Fruit fly (Drosophila melanogaster): ENCODE measurements around the gene fuss.
A peak's percentile ranks its signal among the peaks of the same experiment; 100 is the strongest.

Gene fuss

dm6 chr4:979634-980474 is 1.6 kb upstream of the fuss start (continued):
- peak; percentile 36 for TF ChIP-seq CG31365 (tag; optimal IDR thresholded peaks at IDR 0.05)
- TF ChIP-seq NC2α (GFP tag; optimal IDR thresholded peaks at IDR 0.05): peak; percentile 10
- no peak for TF ChIP-seq D (optimal IDR thresholded peaks at IDR 0.05)
- no peak for TF ChIP-seq D (GFP tag; optimal IDR thresholded peaks at IDR 0.05)
- no peak for TF ChIP-seq emc (GFP tag; optimal IDR thresholded peaks at IDR 0.05)
- peak; percentile 14 for TF ChIP-seq hkb (optimal IDR thresholded peaks at IDR 0.05)
- TF ChIP-seq hkb (GFP tag; IDR thresholded peaks at IDR 0.05): no peak
- peak; percentile 39; the same call in 1 of the 3 replicates for TF ChIP-seq CG34224 (GFP tag; IDR thresholded peaks at IDR 0.05; ENCODE audit: partially characterized antibody)
- TF ChIP-seq eve (GFP tag; optimal IDR thresholded peaks at IDR 0.05): no peak
- no peak for TF ChIP-seq Hr39 (optimal IDR thresholded peaks at IDR 0.05)
- TF ChIP-seq CG17361 (GFP tag; IDR thresholded peaks at IDR 0.05): peak; percentile 51; the same call in 2 of the 3 replicates
- peak; percentile 39 for TF ChIP-seq CG12659 (GFP tag; optimal IDR thresholded peaks at IDR 0.05)
- TF ChIP-seq Mes4 (GFP tag; optimal IDR thresholded peaks at IDR 0.05): no peak
- TF ChIP-seq ems (GFP tag; optimal IDR thresholded peaks at IDR 0.05): peak; percentile 15
- no peak for TF ChIP-seq HLHmδ (GFP tag; optimal IDR thresholded peaks at IDR 0.05)
- TF ChIP-seq pho (GFP tag; optimal IDR thresholded peaks at IDR 0.05): peak; percentile 36
- peak; percentile 89 for TF ChIP-seq onecut (GFP tag; IDR thresholded peaks at IDR 0.05)
- no peak for TF ChIP-seq corto (GFP tag; optimal IDR thresholded peaks at IDR 0.05)
- TF ChIP-seq CG11247 (GFP tag; IDR thresholded peaks at IDR 0.05): no peak
- no peak for TF ChIP-seq CG8478 (optimal IDR thresholded peaks at IDR 0.05)
- TF ChIP-seq CG3847 (GFP tag; IDR thresholded peaks at IDR 0.05): no peak; the same call in 1 of the 2 replicates
- peak; percentile 67 for TF ChIP-seq CG16813 (GFP tag; IDR thresholded peaks at IDR 0.05; ENCODE audit: partially characterized antibody)
- peak; percentile 87 for TF ChIP-seq nerfin-2 (GFP tag; IDR thresholded peaks at IDR 0.05; ENCODE audit: partially characterized antibody)
- peak; percentile 15 for TF ChIP-seq NC2β (GFP tag; optimal IDR thresholded peaks at IDR 0.05)
- no peak for TF ChIP-seq CG32772 (GFP tag; IDR thresholded peaks at IDR 0.05)
- no peak for TF ChIP-seq z (GFP tag; IDR thresholded peaks at IDR 0.05)
- TF ChIP-seq Pdp1 (GFP tag; optimal IDR thresholded peaks at IDR 0.05): peak in 1 of 2 experiments; percentile 7
- TF ChIP-seq CG12769 (tag; optimal IDR thresholded peaks at IDR 0.05): peak; percentile 57
- no peak for TF ChIP-seq GATAe (GFP tag; conservative IDR thresholded peaks at IDR 0.05)
- TF ChIP-seq BEAF-32 (GFP tag; optimal IDR thresholded peaks at IDR 0.05): peak; percentile 33
- no peak for TF ChIP-seq h (optimal IDR thresholded peaks at IDR 0.05)
- TF ChIP-seq CG12236 (GFP tag; optimal IDR thresholded peaks at IDR 0.05): peak; percentile 23
- TF ChIP-seq stwl (tag; optimal IDR thresholded peaks at IDR 0.05): peak; percentile 28
- peak; percentile 3 for TF ChIP-seq nau (GFP tag; optimal IDR thresholded peaks at IDR 0.05)
- no peak for TF ChIP-seq esg (GFP tag; conservative IDR thresholded peaks at IDR 0.05)
- peak; percentile 52 for TF ChIP-seq CG12391 (tag; optimal IDR thresholded peaks at IDR 0.05)
- peak; percentile 12 for TF ChIP-seq tin (GFP tag; optimal IDR thresholded peaks at IDR 0.05)
- TF ChIP-seq D19A (tag; optimal IDR thresholded peaks at IDR 0.05): peak; percentile 73
- peak; percentile 64 for TF ChIP-seq D19B (GFP tag; optimal IDR thresholded peaks at IDR 0.05)
- no peak for TF ChIP-seq tio (GFP tag; optimal IDR thresholded peaks at IDR 0.05)
- TF ChIP-seq CG11695 (GFP tag; IDR thresholded peaks at IDR 0.05): 0 out of 3 replicates have a peak, but pooled peaks have one; percentile 27
- TF ChIP-seq sug (tag; optimal IDR thresholded peaks at IDR 0.05): peak; percentile 3
- no peak for TF ChIP-seq vfl (GFP tag; optimal IDR thresholded peaks at IDR 0.05)
- no peak for TF ChIP-seq Doc2 (GFP tag; IDR thresholded peaks at IDR 0.05)
- peak; percentile 41 for TF ChIP-seq CG14710 (tag; optimal IDR thresholded peaks at IDR 0.05)
- peak; percentile 41 for TF ChIP-seq Sry-δ (GFP tag; optimal IDR thresholded peaks at IDR 0.05)
- no peak for TF ChIP-seq YL-1 (GFP tag; optimal IDR thresholded peaks at IDR 0.05)
- peak; percentile 63; the same call in 1 of the 3 replicates for TF ChIP-seq CG7963 (GFP tag; IDR thresholded peaks at IDR 0.05; ENCODE audit: partially characterized antibody)
- TF ChIP-seq Camta (GFP tag; optimal IDR thresholded peaks at IDR 0.05): no peak
- no peak for TF ChIP-seq CG10209 (GFP tag; optimal IDR thresholded peaks at IDR 0.05)
